Fruit fly (Drosophila melanogaster): ENCODE data around the gene Rrp45.

The Rrp45 gene

DNA sequence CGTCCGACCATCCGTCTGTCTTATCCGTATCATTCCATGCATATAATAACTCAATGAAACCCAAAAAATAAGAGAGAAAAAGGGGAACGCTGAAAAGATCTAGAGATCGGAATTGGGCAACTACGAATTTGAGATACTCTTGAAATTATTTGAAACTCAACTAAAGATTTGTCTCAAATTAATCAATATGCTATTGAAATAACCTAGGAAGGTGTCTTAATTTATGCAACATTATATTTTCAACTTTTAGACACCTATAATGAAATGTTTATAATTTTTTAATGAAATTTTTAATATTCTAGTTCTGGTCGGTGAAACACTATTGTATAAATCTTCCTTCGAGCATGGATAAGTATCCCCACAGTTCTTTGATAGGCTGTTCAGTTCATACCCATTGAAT lies 30.5 kb downstream of the Rrp45 start:
- no peak for TF ChIP-seq Jra (GFP tag; optimal IDR thresholded peaks at IDR 0.05)
- TF ChIP-seq Rel (GFP tag; optimal IDR thresholded peaks at IDR 0.05), result no peak
- no peak for TF ChIP-seq Rel (tag; optimal IDR thresholded peaks at IDR 0.05)
- TF ChIP-seq woc (GFP tag; optimal IDR thresholded peaks at IDR 0.05), result no peak
- no peak for TF ChIP-seq psq (GFP tag; optimal IDR thresholded peaks at IDR 0.05)
- TF ChIP-seq Sp1 (GFP tag; optimal IDR thresholded peaks at IDR 0.05), result no peak
- TF ChIP-seq OdsH (GFP tag; optimal IDR thresholded peaks at IDR 0.05), result no peak
- no peak for TF ChIP-seq foxo (GFP tag; optimal IDR thresholded peaks at IDR 0.05)
- no peak for TF ChIP-seq Hr83 (GFP tag; optimal IDR thresholded peaks at IDR 0.05; ENCODE audit: poor library complexity, severe bottlenecking)
- TF ChIP-seq lola (GFP tag; optimal IDR thresholded peaks at IDR 0.05), result no peak
- TF ChIP-seq Mio (GFP tag; optimal IDR thresholded peaks at IDR 0.05), result no peak
- no peak for TF ChIP-seq GATAd (GFP tag; optimal IDR thresholded peaks at IDR 0.05)
- no peak for TF ChIP-seq dmrt93B (GFP tag; optimal IDR thresholded peaks at IDR 0.05)
- TF ChIP-seq brk (GFP tag; optimal IDR thresholded peaks at IDR 0.05), result no peak
- no peak for TF ChIP-seq ey (GFP tag; optimal IDR thresholded peaks at IDR 0.05)
- TF ChIP-seq CG9705 (GFP tag; optimal IDR thresholded peaks at IDR 0.05), result no peak
- no peak for TF ChIP-seq HLH106 (tag; optimal IDR thresholded peaks at IDR 0.05)

DNA sequence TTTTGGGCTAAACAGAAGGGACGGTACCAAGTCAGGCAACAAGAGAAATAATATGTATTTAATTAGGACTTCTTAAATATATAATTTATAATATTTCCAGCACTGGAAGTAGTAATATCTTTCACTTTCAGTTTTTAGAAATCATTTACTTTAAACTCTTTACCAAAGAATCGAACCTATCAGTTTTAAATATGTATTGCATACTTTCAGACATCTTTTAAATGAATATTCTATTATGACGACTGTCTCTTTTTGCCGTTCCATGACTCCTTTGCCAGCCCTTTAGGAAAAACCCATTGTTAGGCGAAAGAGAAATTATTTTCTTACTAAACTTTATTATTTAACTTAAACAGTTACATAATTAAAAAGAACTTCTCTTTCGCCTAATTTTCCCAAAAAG lies 33.4 kb downstream of the Rrp45 start:
- TF ChIP-seq fru (GFP tag; optimal IDR thresholded peaks at IDR 0.05) (no peak), HLH106 (tag; optimal IDR thresholded peaks at IDR 0.05) (no peak), Hr83 (GFP tag; optimal IDR thresholded peaks at IDR 0.05; ENCODE audit: poor library complexity, severe bottlenecking) (no peak), Dif (GFP tag; optimal IDR thresholded peaks at IDR 0.05; ENCODE audit: partially characterized antibody) (no peak), Dfd (GFP tag; optimal IDR thresholded peaks at IDR 0.05) (no peak), CG9705 (GFP tag; optimal IDR thresholded peaks at IDR 0.05) (no peak), jim (GFP tag; optimal IDR thresholded peaks at IDR 0.05) (no peak), dsf (GFP tag; optimal IDR thresholded peaks at IDR 0.05; ENCODE audit: borderline replicate concordance) (no peak)

DNA sequence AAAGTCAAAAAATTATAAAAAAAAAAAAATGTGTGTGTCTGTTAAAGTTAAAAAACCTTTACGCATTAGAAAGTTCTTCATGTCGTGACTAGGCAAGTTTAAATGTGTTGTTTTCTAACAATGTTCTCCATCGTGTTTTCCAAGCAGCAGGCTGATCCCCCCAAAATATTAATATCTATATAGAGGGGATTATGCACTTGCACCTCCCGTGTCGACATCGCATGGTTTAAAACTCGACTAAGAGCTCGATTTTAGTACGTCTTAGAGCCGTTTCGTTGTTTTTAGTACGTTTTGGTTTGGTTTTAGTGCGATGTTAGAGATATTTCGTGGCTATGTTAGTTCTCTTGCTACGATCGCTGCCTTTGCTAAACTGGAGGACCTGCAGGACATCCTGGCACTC lies 38.0 kb downstream of the Rrp45 start:
- TF ChIP-seq Jra (GFP tag; optimal IDR thresholded peaks at IDR 0.05) (no peak), GATAd (GFP tag; optimal IDR thresholded peaks at IDR 0.05) (no peak)

dm6 chrX:16751579-16752156 lies 39.4 kb downstream of the Rrp45 start, which contains the start of gene goe:
goe (minus strand) TSS chrX:16751910.
- TF ChIP-seq HLH106 (tag; optimal IDR thresholded peaks at IDR 0.05), result peak; percentile 59
- peak; percentile 50 for TF ChIP-seq OdsH (GFP tag; optimal IDR thresholded peaks at IDR 0.05)
- TF ChIP-seq rgr (GFP tag; optimal IDR thresholded peaks at IDR 0.05), result peak; percentile 90
- TF ChIP-seq tai (GFP tag; optimal IDR thresholded peaks at IDR 0.05), result peak; percentile 68
- peak; percentile 33 for TF ChIP-seq woc (GFP tag; optimal IDR thresholded peaks at IDR 0.05)
- TF ChIP-seq Dif (GFP tag; optimal IDR thresholded peaks at IDR 0.05; ENCODE audit: partially characterized antibody), result no peak
- TF ChIP-seq fru (GFP tag; optimal IDR thresholded peaks at IDR 0.05), result peak; percentile 71
- peak; percentile 48 for TF ChIP-seq dsf (GFP tag; optimal IDR thresholded peaks at IDR 0.05; ENCODE audit: borderline replicate concordance)
- TF ChIP-seq sv (GFP tag; optimal IDR thresholded peaks at IDR 0.05), result peak; percentile 0
- TF ChIP-seq Sp1 (GFP tag; optimal IDR thresholded peaks at IDR 0.05), result peak; percentile 50
- TF ChIP-seq psq (GFP tag; optimal IDR thresholded peaks at IDR 0.05), result peak; percentile 45
- peak; percentile 68 for TF ChIP-seq h (GFP tag; optimal IDR thresholded peaks at IDR 0.05)
- peak; percentile 82 for TF ChIP-seq Jra (GFP tag; optimal IDR thresholded peaks at IDR 0.05)
- TF ChIP-seq jim (GFP tag; optimal IDR thresholded peaks at IDR 0.05), result peak; percentile 42
- peak; percentile 18 for TF ChIP-seq sage (GFP tag; optimal IDR thresholded peaks at IDR 0.05)
- peak; percentile 55 for TF ChIP-seq CG9705 (GFP tag; optimal IDR thresholded peaks at IDR 0.05)
- TF ChIP-seq lola (GFP tag; optimal IDR thresholded peaks at IDR 0.05), result no peak
- peak; percentile 54 for TF ChIP-seq brk (GFP tag; optimal IDR thresholded peaks at IDR 0.05)
- TF ChIP-seq Myc (optimal IDR thresholded peaks at IDR 0.05), result no peak
- no peak for TF ChIP-seq Rel (GFP tag; optimal IDR thresholded peaks at IDR 0.05)
- peak; percentile 10 for TF ChIP-seq Rel (tag; optimal IDR thresholded peaks at IDR 0.05)
- peak; percentile 43 for TF ChIP-seq CG32264 (GFP tag; optimal IDR thresholded peaks at IDR 0.05)
- TF ChIP-seq Vsx2 (GFP tag; optimal IDR thresholded peaks at IDR 0.05; ENCODE audit: partially characterized antibody), result no peak
- no peak for TF ChIP-seq Abd-B (GFP tag; optimal IDR thresholded peaks at IDR 0.05)
- TF ChIP-seq ey (GFP tag; optimal IDR thresholded peaks at IDR 0.05), result peak; percentile 72
- TF ChIP-seq dmrt93B (GFP tag; optimal IDR thresholded peaks at IDR 0.05), result peak; percentile 60
- TF ChIP-seq br (GFP tag; optimal IDR thresholded peaks at IDR 0.05), result peak; percentile 81
- no peak for TF ChIP-seq usp (GFP tag; optimal IDR thresholded peaks at IDR 0.05)
- no peak for TF ChIP-seq N (GFP tag; optimal IDR thresholded peaks at IDR 0.05)
- TF ChIP-seq Hnf4 (GFP tag; optimal IDR thresholded peaks at IDR 0.05), result peak; percentile 85
- peak; percentile 95 for TF ChIP-seq Hr83 (GFP tag; optimal IDR thresholded peaks at IDR 0.05; ENCODE audit: poor library complexity, severe bottlenecking)
- TF ChIP-seq foxo (GFP tag; optimal IDR thresholded peaks at IDR 0.05), result peak in 1 of 2 experiments; percentile 75
- TF ChIP-seq GATAd (GFP tag; optimal IDR thresholded peaks at IDR 0.05), result peak; percentile 63
